Fruit fly (Drosophila melanogaster): ENCODE measurements around the gene CG4613.

The CG4613 gene

DNA sequence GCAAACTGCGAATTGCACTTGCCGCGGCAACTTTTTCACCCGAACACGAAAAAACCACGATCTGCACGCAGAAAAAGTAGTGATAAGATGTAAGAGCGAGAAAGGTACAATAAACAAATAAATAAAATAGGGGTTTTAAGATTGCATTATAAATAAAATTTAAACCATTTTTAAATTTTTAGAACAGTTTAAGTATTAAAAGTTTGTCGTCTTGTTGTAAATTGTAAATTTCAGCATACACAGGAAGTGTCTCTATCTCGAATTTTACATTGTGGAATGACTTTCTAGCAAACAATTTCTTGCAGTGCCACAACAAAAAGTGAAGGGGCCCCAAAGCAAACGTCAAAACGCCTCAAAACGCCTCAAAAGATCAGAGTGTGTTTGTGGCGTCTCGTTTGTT, 13.1 kb upstream of the CG4613 start:
- TF ChIP-seq CG17801 (GFP tag; optimal IDR thresholded peaks at IDR 0.05; ENCODE audit: partially characterized antibody) = no peak

DNA sequence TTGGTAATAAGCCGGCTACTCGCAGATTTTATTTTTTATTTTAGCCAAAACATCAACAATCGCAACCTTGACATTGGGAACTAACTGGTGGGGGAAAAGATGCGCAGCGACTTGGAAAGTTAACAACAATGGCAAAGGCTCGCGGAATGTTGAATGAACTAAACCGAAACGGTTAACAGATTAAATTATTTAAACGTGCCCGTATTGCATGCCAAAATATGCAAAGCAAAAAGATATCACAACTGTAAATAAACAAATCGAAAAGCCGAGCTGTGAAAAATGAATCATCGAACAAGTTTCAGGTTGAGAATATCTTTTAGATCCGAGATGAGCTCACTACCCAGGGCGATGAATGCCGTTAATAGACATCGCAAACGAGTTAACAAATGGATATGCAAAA, 11.6 kb upstream of the CG4613 start:
- no peak for TF ChIP-seq CG17801 (GFP tag; optimal IDR thresholded peaks at IDR 0.05; ENCODE audit: partially characterized antibody)

DNA sequence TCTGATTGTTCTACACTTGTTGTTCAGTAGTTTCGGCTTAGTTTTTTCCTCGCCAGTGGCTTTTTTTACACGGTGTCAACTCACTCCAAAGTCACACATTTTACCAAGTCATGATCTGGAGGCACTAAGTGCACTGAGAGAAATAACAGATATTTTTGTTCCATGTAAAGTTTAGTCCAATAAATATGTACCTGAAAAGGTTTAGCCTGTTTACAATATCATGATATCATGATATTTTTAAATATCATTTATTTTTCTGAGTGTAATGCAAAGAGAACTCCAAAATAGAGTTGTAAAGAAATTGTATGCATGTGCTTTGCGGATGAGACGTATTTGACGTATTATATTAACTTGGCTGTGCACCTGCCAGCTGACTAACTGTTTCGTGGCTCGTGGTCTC, 10.3 kb upstream of the CG4613 start:
- no peak for TF ChIP-seq CG17801 (GFP tag; optimal IDR thresholded peaks at IDR 0.05; ENCODE audit: partially characterized antibody)

DNA sequence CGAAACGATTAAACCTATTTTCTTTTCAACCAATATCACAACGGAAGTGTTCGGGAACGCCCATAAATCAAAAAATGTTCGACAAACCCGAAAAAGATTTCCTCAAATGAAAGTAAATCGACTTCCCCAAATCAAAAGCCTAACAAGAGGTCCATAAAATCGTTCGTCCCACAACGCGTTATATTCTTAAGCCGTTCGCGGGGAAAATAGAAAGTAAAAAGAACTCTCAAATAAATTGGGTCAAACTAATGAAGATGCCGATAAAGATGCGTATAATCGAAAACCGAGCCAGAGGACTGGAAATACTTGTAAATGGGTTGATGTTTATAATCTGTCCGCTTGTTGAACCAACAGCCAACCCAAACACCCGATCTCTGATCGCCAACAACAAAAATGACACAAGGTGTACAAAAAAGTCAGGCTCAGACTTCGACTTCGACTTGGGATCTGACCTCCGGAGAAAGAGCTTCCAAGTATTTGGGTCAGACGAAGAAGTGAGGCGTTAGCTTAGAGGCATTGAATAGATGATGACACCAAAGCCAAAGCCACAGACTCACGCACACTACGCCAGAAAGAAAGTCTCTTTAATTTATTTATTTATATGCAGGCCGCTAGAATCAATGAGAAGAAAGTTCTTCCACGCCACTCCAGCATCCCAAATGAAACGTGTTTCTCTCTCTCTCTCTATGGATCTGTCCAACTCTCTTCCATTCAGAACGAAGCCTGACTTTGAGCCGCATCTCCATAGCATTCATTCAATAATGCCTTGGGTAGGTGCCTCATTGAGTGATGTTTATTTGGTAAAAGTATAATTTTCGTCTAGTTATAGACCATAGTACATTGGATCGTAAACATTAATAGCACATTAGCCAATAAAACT, 1.2 kb upstream of the CG4613 start:
- TF ChIP-seq CG17801 (GFP tag; optimal IDR thresholded peaks at IDR 0.05; ENCODE audit: partially characterized antibody) = no peak

DNA sequence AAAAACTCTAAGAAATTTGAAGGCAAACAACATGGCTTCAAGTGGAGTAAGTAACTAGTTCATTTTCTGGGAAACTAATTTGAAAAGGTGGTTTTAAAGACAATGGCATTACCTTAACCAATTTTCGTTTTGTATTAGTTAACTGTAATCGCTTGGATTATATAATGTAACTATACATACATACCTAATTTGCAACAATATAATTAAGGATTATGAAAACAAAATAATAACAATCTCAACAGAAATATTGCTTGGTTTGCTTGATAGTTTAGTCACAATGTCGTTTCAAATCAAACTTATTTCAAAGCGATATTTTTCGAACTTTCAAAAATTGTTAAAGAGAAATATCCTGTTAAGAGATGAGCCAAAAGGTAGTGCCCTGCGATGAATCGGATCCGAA, 4.0 kb downstream of the CG4613 start, which contains the start of gene CG9592:
Gene CG9592 (plus strand): TSS at position 301 of the 400 bp plus-strand sequence.
- TF ChIP-seq CG17801 (GFP tag; optimal IDR thresholded peaks at IDR 0.05; ENCODE audit: partially characterized antibody) = no peak

DNA sequence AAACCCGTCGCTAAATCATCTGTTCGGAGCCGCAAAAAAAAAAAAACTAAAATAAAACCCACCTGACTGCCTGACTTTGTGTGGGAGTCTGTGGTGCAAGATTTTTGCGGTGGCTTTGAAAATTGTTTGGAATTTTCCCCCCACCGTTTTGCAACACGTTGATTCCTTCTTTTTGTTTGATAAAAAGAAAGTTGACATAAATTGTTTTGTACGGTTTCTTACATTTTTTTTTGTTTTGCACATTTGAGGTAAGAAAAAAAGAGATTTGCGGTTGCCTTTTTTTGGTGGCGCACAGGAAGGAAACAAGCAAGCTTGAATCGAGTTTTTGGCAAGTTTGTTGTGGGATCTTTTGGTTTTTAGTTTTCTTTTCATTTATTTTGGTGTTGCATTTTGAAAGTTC, 5.8 kb downstream of the CG4613 start:
- no peak for TF ChIP-seq CG17801 (GFP tag; optimal IDR thresholded peaks at IDR 0.05; ENCODE audit: partially characterized antibody)

DNA sequence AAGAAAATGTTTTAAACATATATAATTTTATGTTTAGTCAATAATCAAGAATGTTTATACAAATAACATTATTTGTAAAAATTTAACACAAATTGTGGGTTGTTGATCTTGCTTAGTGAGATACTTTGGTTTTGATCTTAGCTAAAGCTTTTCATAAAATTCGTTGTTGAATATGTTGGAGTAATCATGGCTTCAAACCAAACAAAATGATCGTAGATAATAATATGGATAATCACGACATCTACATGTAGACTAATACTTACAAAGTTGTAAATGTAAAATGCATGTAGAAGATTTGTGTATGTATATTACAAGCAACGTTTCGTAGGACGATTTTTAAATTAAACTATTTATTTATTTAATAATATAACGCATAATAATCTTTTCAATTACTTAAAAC, 8.2 kb downstream of the CG4613 start:
- TF ChIP-seq CG17801 (GFP tag; optimal IDR thresholded peaks at IDR 0.05; ENCODE audit: partially characterized antibody) = no peak

DNA sequence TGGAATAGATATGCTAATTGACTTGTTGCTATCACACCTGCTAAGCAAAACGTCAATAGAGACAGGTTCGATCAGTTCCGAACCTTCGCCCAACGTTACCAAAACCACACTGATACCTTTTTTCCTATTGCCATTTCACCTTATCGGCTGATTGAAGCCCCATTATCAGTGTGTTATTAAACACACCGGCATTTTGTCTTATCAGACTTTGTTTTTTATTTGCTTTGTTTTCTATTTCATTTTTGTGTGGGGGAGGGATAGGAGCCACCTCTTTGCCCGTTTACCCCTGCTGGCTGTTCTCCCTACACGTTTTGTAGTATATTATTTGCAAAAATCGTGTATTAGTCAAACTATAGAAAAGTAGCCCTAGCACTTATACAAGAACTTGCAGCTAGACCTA, 11.5 kb downstream of the CG4613 start:
- no peak for TF ChIP-seq CG17801 (GFP tag; optimal IDR thresholded peaks at IDR 0.05; ENCODE audit: partially characterized antibody)

DNA sequence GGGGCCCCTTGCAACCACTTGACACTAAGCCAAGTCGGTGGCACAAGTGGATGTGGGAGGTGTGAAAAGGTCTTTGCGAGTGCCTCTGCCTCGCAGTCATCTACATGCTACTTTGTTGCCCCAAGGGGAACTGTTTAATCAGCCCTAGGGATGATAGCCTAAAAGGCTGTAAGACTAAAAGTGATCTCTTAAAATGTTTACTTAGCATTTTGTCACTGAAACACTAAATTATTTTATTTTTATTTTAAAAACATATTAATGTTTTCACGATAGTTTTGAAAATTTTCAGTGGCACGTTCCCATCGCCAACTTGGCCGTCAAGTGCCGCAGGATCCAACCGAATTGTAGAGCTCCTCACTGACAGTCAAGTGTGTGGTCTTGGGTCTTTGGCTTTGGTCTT, 24.0 kb downstream of the CG4613 start:
- no peak for TF ChIP-seq CG17801 (GFP tag; optimal IDR thresholded peaks at IDR 0.05; ENCODE audit: partially characterized antibody)

DNA sequence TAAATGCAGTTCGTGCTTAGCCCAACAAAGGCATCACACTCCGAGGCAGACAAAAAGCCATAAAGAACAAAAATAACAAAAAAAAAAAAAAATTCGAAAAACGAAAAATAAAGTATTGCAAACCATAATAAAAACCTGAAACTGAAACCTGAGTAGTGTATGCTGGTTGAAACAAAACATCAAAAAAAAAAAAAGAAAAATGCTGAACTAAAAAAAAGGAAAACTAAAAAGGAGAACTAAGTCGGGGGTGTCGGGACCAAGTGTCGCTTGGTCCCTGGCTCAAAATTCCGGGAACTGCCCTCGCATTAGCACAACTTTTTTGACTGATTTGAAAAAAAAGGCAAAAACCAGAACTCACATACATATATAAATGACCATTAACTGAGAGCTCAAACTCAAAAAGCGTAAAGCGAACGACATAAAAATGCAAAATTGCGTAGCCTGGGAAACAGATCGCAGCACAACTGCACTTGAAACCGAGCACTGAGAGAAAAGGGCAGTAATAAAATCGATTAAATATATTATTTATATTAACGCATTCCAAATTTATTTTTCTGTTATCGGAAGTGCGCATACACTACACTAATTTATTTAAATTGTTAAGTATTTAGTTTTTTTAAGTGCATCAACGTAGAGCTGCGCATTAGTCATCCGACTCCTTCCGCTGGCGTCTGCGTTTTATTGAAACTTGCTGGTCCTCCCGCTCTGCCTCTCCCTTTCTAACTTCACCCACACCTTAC, 34.7 kb downstream of the CG4613 start:
- no peak for TF ChIP-seq CG17801 (GFP tag; optimal IDR thresholded peaks at IDR 0.05; ENCODE audit: partially characterized antibody)

DNA sequence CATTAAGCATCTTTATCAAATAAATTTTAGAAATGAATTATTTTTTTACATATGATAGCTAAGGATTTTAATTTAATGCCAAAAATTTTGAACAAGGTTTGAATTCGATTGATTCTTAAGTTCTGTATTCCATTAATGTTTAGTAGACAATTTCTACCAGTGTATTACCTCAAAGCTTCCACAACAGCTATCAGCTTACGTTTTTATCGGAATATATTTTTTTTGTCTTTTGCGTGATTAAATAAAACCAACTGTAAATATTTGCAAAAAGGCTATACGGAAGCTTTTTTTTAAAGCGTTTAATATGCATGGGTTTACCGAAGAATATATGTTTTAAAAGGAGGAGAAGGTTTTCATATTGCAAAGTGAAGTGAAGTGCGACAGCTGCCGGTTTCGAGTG, 36.1 kb downstream of the CG4613 start:
- no peak for TF ChIP-seq CG17801 (GFP tag; optimal IDR thresholded peaks at IDR 0.05; ENCODE audit: partially characterized antibody)

DNA sequence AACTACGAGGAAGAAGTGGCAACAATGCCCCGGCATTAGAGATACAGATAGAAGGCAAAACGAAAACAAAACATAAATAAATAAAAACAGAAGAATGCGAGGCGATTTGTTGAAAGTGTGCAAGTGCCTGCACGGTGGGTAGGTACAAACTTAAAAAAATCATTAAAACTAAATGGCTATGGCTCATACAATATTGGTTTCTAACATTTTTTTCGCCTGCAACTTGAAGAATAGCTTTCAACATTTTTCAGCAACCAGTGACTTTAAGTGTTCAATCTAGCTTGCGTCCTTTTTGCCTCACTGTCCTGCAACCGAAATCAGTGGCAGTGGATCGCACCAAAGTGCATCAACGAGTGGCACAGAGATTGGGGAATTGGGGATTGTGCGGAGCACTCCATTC, 38.5 kb downstream of the CG4613 start:
- TF ChIP-seq CG17801 (GFP tag; optimal IDR thresholded peaks at IDR 0.05; ENCODE audit: partially characterized antibody) = no peak

DNA sequence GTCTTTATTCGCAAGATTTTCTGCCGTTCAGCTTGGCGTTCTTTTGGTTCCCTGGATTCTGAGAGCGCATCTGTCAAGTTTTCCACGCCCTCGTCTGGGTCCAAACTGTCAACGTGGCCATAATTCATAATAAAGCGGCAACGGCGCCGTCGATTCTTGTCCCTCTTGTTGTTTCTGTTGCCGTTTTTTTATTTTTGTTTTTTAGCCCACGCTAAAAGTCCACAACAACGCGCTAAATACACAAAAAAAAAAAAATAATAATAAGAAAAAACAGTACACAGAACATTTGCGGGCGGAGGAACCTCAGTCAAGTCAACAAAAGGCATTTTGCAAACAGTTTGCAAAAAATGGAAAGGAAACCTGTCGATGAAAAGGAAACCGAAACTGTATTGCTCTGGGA, 40.1 kb downstream of the CG4613 start:
- TF ChIP-seq CG17801 (GFP tag; optimal IDR thresholded peaks at IDR 0.05; ENCODE audit: partially characterized antibody) = no peak

DNA sequence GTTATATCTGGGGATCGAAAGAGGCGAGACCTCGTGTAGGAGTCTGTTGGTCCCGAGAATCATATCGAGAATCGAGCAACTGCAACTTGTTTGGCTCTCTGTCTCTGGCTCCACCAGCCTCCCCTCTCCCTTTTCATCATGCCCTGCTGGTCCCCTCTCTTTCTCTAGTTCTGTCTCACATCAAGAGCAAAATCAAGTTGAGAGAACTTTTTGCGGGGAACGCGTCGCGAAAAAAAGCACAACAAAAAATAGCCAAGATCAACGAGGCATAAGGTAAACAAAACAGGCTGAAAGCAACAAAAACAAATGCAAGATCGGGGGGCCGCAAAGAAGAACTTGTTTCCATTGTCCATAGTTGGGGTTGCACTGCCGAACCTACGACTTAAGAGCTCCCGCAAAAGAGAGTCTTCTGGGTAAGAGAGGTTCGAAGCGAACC, 44.7 kb downstream of the CG4613 start:
- TF ChIP-seq CG17801 (GFP tag; optimal IDR thresholded peaks at IDR 0.05; ENCODE audit: partially characterized antibody) = no peak

Data from ovary, adult (tissue).